Fruit fly (Drosophila melanogaster) whole organism, embryonic: ENCODE data around the gene CG5665.

Experiments
- Adf1 ChIP-seq: fragments of 200-800 bp; sonication (Bioruptor generic); IDR thresholded peaks from 2 replicates; pipeline ENCODE4 v1.3.6; 2022; ENCODE audit warnings: missing biosample characterization, missing genetic modification characterization
- Blimp-1 ChIP-seq: fragments of 200-800 bp; sonication (Bioruptor generic); optimal IDR thresholded peaks from 3 replicates; lab custom pipeline; 2018; ENCODE audit warnings: missing biosample characterization, missing genetic modification characterization, mild to moderate bottlenecking, moderate library complexity, missing genetic modification reagents
- CG10209 ChIP-seq: fragments of 200-800 bp; sonication (Bioruptor generic); optimal IDR thresholded peaks from 3 replicates; lab custom pipeline; 2017; ENCODE audit warnings: missing biosample characterization, mild to moderate bottlenecking, missing genetic modification characterization, missing genetic modification reagents
- CG11247 ChIP-seq: fragments of 200-800 bp; sonication (Bioruptor generic); IDR thresholded peaks from 2 replicates; pipeline ENCODE4 v1.3.6; 2022; ENCODE audit warnings: missing biosample characterization, missing genetic modification characterization
- CG11398 ChIP-seq: fragments of 200-800 bp; sonication (Bioruptor generic); optimal IDR thresholded peaks from 2 replicates; lab custom pipeline; 2016; ENCODE audit warnings: missing biosample characterization, missing genetic modification characterization
- CG12071 ChIP-seq: fragments of 200-800 bp; sonication (Bioruptor generic); optimal IDR thresholded peaks from 3 replicates; lab custom pipeline; 2018; ENCODE audit warnings: missing biosample characterization, mild to moderate bottlenecking, missing genetic modification characterization
- CG12744 ChIP-seq: fragments of 200-800 bp; sonication (Bioruptor generic); optimal IDR thresholded peaks from 2 replicates; lab custom pipeline; 2016; ENCODE audit warnings: missing biosample characterization, missing genetic modification characterization
- CG13894 ChIP-seq: fragments of 200-800 bp; sonication (Bioruptor generic); optimal IDR thresholded peaks from 3 replicates; lab custom pipeline; 2018; ENCODE audit warnings: missing biosample characterization, mild to moderate bottlenecking, missing genetic modification characterization, moderate library complexity
- CG15696 ChIP-seq: fragments of 200-800 bp; sonication (Bioruptor generic); optimal IDR thresholded peaks from 2 replicates; lab custom pipeline; 2019; ENCODE audit warnings: missing biosample characterization, mild to moderate bottlenecking, missing genetic modification characterization, moderate library complexity
- CG1602 ChIP-seq: fragments of 200-800 bp; sonication (Bioruptor generic); optimal IDR thresholded peaks from 3 replicates; lab custom pipeline; 2016; ENCODE audit warnings: missing biosample characterization, missing genetic modification characterization
- CG17912 ChIP-seq: fragments of 200-800 bp; sonication (Bioruptor generic); optimal IDR thresholded peaks from 2 replicates; lab custom pipeline; 2018; ENCODE audit warnings: missing biosample characterization, mild to moderate bottlenecking, missing genetic modification characterization
- CG2202 ChIP-seq: fragments of 200-800 bp; sonication (Bioruptor generic); optimal IDR thresholded peaks from 2 replicates; lab custom pipeline; 2018; ENCODE audit warnings: missing biosample characterization, mild to moderate bottlenecking, missing genetic modification characterization
- CG2712 ChIP-seq: fragments of 200-800 bp; optimal IDR thresholded peaks from 3 replicates; lab custom pipeline; 2019; ENCODE audit warnings: missing biosample characterization, mild to moderate bottlenecking, missing genetic modification characterization, moderate library complexity
- CG30403 ChIP-seq: fragments of 200-800 bp; sonication (Bioruptor generic); optimal IDR thresholded peaks from 3 replicates; lab custom pipeline; 2016; ENCODE audit warnings: missing biosample characterization, missing genetic modification characterization
- CG34376 ChIP-seq: fragments of 200-800 bp; sonication (Bioruptor generic); optimal IDR thresholded peaks from 2 replicates; lab custom pipeline; 2018; ENCODE audit warnings: missing biosample characterization, mild to moderate bottlenecking, missing genetic modification characterization
- CG7928 ChIP-seq: fragments of 200-800 bp; sonication (Bioruptor generic); optimal IDR thresholded peaks from 2 replicates; lab custom pipeline; 2017; ENCODE audit warnings: missing biosample characterization, mild to moderate bottlenecking, missing genetic modification characterization
- CG8359 ChIP-seq: fragments of 200-800 bp; sonication (Bioruptor generic); optimal IDR thresholded peaks from 2 replicates; lab custom pipeline; 2017; ENCODE audit warnings: missing biosample characterization, mild to moderate bottlenecking, missing genetic modification characterization, borderline replicate concordance
- CG9727 ChIP-seq: fragments of 200-800 bp; sonication (Bioruptor generic); optimal IDR thresholded peaks from 3 replicates; lab custom pipeline; 2017; ENCODE audit warnings: missing biosample characterization, mild to moderate bottlenecking, missing genetic modification characterization
- Dad ChIP-seq: fragments of 200-800 bp; sonication (Bioruptor generic); optimal IDR thresholded peaks from 3 replicates; lab custom pipeline; 2016; ENCODE audit warnings: missing biosample characterization, missing genetic modification characterization
- Dip3 ChIP-seq: fragments of 200-800 bp; sonication (Bioruptor generic); optimal IDR thresholded peaks from 3 replicates; lab custom pipeline; 2016; ENCODE audit warnings: missing biosample characterization, missing genetic modification characterization
- E2f2 ChIP-seq: fragments of 200-800 bp; sonication (Bioruptor generic); IDR thresholded peaks from 2 replicates; pipeline ENCODE4 v1.3.6; 2022; ENCODE audit warnings: missing biosample characterization, missing genetic modification characterization
- Fer1 ChIP-seq: fragments of 200-800 bp; sonication (Bioruptor generic); optimal IDR thresholded peaks from 2 replicates; lab custom pipeline; 2017; ENCODE audit warnings: missing biosample characterization, mild to moderate bottlenecking, missing genetic modification characterization
- Fer2 ChIP-seq: fragments of 200-800 bp; sonication (Bioruptor generic); optimal IDR thresholded peaks from 2 replicates; lab custom pipeline; 2018; ENCODE audit warnings: missing biosample characterization, mild to moderate bottlenecking, missing genetic modification characterization, moderate library complexity
- Hr39 ChIP-seq: fragments of >200 bp; optimal IDR thresholded peaks from 2 replicates; lab custom pipeline; 2017
- Lpt ChIP-seq: fragments of >200 bp; optimal IDR thresholded peaks from 2 replicates; lab custom pipeline; 2018; ENCODE audit warnings: missing biosample characterization, missing genetic modification characterization
- Max ChIP-seq: fragments of 200-800 bp; sonication (Bioruptor generic); optimal IDR thresholded peaks from 2 replicates; lab custom pipeline; 2016; ENCODE audit warnings: missing biosample characterization, mild to moderate bottlenecking, missing genetic modification characterization
- Nf-YC ChIP-seq: fragments of 200-800 bp; optimal IDR thresholded peaks from 3 replicates; lab custom pipeline; 2019; ENCODE audit warnings: missing biosample characterization, mild to moderate bottlenecking, missing genetic modification characterization, moderate library complexity
- Pdp1 ChIP-seq, 2 experiments: fragments of 200-800 bp; sonication (Bioruptor generic); optimal IDR thresholded peaks; 3 replicates each; lab custom pipeline; 2016; ENCODE audit warnings: missing biosample characterization in 2 of 2, missing genetic modification characterization in 2 of 2, mild to moderate bottlenecking in 1 of 2, moderate library complexity in 1 of 2
- Scr ChIP-seq: fragments of 200-800 bp; sonication (Bioruptor generic); IDR thresholded peaks from 2 replicates; pipeline ENCODE4 v1.3.6; 2022; ENCODE audit warnings: missing biosample characterization, missing genetic modification characterization; ENCODE audit not compliant: partially characterized antibody
- Ssrp ChIP-seq: fragments of 200-800 bp; sonication (Bioruptor generic); optimal IDR thresholded peaks from 2 replicates; lab custom pipeline; 2018; ENCODE audit warnings: missing biosample characterization, mild to moderate bottlenecking, missing genetic modification characterization, moderate library complexity
- al ChIP-seq: fragments of 200-800 bp; sonication (Bioruptor generic); IDR thresholded peaks from 2 replicates; pipeline ENCODE4 v1.3.6; 2022; ENCODE audit warnings: missing biosample characterization, missing genetic modification characterization
- ase ChIP-seq: fragments of 200-800 bp; sonication (Bioruptor generic); IDR thresholded peaks from 3 replicates; pipeline ENCODE4 v1.3.6; 2022; ENCODE audit warnings: missing biosample characterization, missing genetic modification characterization
- az2 ChIP-seq: fragments of 200-800 bp; sonication (Bioruptor generic); optimal IDR thresholded peaks from 3 replicates; lab custom pipeline; 2016; ENCODE audit warnings: missing biosample characterization, missing genetic modification characterization
- bigmax ChIP-seq: fragments of 200-800 bp; sonication (Bioruptor generic); optimal IDR thresholded peaks from 2 replicates; lab custom pipeline; 2018; ENCODE audit warnings: missing biosample characterization, mild to moderate bottlenecking, missing genetic modification characterization
- cato ChIP-seq: fragments of 200-800 bp; sonication (Bioruptor generic); optimal IDR thresholded peaks from 2 replicates; lab custom pipeline; 2016; ENCODE audit warnings: missing biosample characterization, missing genetic modification characterization, borderline replicate concordance
- chinmo ChIP-seq: fragments of 200-800 bp; sonication (Bioruptor generic); IDR thresholded peaks from 4 replicates; pipeline ENCODE4 v1.3.6; 2022; ENCODE audit warnings: missing biosample characterization, missing genetic modification characterization; ENCODE audit not compliant: partially characterized antibody
- corto ChIP-seq: fragments of 200-800 bp; sonication (Bioruptor generic); optimal IDR thresholded peaks from 2 replicates; lab custom pipeline; 2016; ENCODE audit warnings: missing biosample characterization, mild to moderate bottlenecking, missing genetic modification characterization, moderate library complexity
- dpn ChIP-seq, 2 experiments: fragments of 200-800 bp; sonication (Bioruptor generic); optimal IDR thresholded peaks; 3 replicates each; lab custom pipeline; 2016; ENCODE audit warnings: missing biosample characterization in 2 of 2, missing genetic modification characterization in 2 of 2
- ind ChIP-seq: fragments of 200-800 bp; sonication (Bioruptor generic); optimal IDR thresholded peaks from 3 replicates; lab custom pipeline; 2016; ENCODE audit warnings: missing biosample characterization, missing genetic modification characterization
- jing ChIP-seq: fragments of 200-800 bp; sonication (Bioruptor generic); optimal IDR thresholded peaks from 2 replicates; lab custom pipeline; 2018; ENCODE audit warnings: missing biosample characterization, mild to moderate bottlenecking, missing genetic modification characterization
- odd ChIP-seq: fragments of 200-800 bp; sonication (Bioruptor generic); optimal IDR thresholded peaks from 2 replicates; lab custom pipeline; 2017; ENCODE audit warnings: missing biosample characterization, mild to moderate bottlenecking, missing genetic modification characterization
- org-1 ChIP-seq: fragments of 200-800 bp; sonication (Bioruptor generic); optimal IDR thresholded peaks from 2 replicates; lab custom pipeline; 2017; ENCODE audit warnings: missing biosample characterization, missing genetic modification characterization
- pfk ChIP-seq: fragments of 200-800 bp; sonication (Bioruptor generic); optimal IDR thresholded peaks from 2 replicates; lab custom pipeline; 2018; ENCODE audit warnings: missing biosample characterization, mild to moderate bottlenecking, missing genetic modification characterization, moderate library complexity
- sim ChIP-seq: fragments of 200-800 bp; sonication (Bioruptor generic); IDR thresholded peaks from 2 replicates; pipeline ENCODE4 v1.3.6; 2022; ENCODE audit warnings: missing biosample characterization, missing genetic modification characterization
- slou ChIP-seq: fragments of 200-800 bp; sonication (Bioruptor generic); optimal IDR thresholded peaks from 3 replicates; lab custom pipeline; 2016; ENCODE audit warnings: missing biosample characterization, missing genetic modification characterization
- stwl ChIP-seq: fragments of 200-800 bp; sonication (Bioruptor generic); optimal IDR thresholded peaks from 3 replicates; lab custom pipeline; 2018; ENCODE audit warnings: missing biosample characterization, mild to moderate bottlenecking, missing genetic modification characterization, moderate library complexity
- tap ChIP-seq: fragments of 200-800 bp; optimal IDR thresholded peaks from 3 replicates; lab custom pipeline; 2019; ENCODE audit warnings: missing biosample characterization, mild to moderate bottlenecking, missing genetic modification characterization, moderate library complexity
- tio ChIP-seq: fragments of 200-800 bp; sonication (Bioruptor generic); optimal IDR thresholded peaks from 2 replicates; lab custom pipeline; 2017; ENCODE audit warnings: missing biosample characterization, missing genetic modification characterization, inconsistent platforms
- zen ChIP-seq: fragments of 200-800 bp; sonication (Bioruptor generic); optimal IDR thresholded peaks from 3 replicates; lab custom pipeline; 2018; ENCODE audit warnings: missing biosample characterization, mild to moderate bottlenecking, missing genetic modification characterization, moderate library complexity

The CG5665 gene

DNA sequence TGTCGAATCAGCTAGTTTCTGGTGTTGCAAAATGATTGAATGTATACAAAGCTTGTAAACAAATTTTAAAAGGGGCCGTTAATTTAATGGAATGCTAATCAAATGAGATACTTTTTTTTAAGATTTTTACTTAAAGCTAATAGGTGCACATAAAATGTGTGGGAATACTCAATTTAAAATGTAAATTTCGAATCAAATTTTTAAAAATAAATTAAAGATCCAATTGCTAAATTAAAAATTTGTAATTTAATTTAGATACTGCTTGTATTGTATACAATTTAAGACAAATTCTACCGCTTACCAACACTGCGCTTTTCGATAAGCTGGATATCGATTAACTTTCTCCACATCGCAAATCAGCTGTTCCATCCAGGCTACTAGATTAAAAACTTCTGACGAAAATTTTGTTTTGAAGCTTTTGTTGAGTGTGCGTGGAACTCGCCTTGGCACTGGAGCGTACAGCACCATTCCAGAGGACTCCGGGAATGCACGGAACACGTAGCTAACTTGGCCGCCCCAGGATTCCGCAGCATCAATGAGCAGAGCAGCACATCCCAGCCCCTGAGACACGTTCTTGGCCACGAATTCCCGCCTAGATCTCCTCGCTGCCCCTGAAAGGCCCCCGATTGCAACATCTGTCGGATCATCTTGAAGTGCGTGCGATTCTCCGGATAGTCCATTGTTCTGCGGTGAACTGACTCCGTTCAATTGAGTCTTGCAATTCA lies 25.9 kb downstream of the CG5665 start, which contains the start of the genes CG5498 and fbl (continued):
- TF ChIP-seq E2f2 (GFP tag; lab: Robert Waterston, UW) (peak; percentile 51; the same call in 1 of the 2 replicates), Hr39 (lab: Kevin White, UChicago) (no peak), CG13894 (tag; lab: Kevin White, UChicago) (peak; percentile 63), Blimp-1 (GFP tag; lab: Kevin White, UChicago) (peak; percentile 63), dpn (GFP tag; optimal IDR thresholded peaks at IDR 0.05; lab: Kevin White, UChicago) (peak; percentile 50 to 73), CG30403 (peak; percentile 84), sim (no peak), cato (peak; percentile 47), CG15696 (peak; percentile 61), Dip3 (GFP tag; lab: Kevin White, UChicago) (peak; percentile 54), ase (no peak), bigmax (GFP tag; lab: Kevin White, UChicago) (no peak), CG11247 (GFP tag; lab: Robert Waterston, UW) (0 out of 2 replicates have a peak, but pooled peaks have one; percentile 22), Fer1 (GFP tag; lab: Kevin White, UChicago) (peak; percentile 52), odd (peak; percentile 56), stwl (tag; lab: Kevin White, UChicago) (peak; percentile 96), chinmo (no peak), Max (peak; percentile 77), CG12744 (peak; percentile 29), pfk (GFP tag; lab: Kevin White, UChicago) (no peak), ind (GFP tag; lab: Kevin White, UChicago) (peak; percentile 64), CG17912 (GFP tag; lab: Kevin White, UChicago) (no peak), org-1 (GFP tag; lab: Kevin White, UChicago) (peak; percentile 8), CG2202 (tag; lab: Kevin White, UChicago) (peak; percentile 12), CG10209 (GFP tag; lab: Kevin White, UChicago) (peak; percentile 45), slou (peak; percentile 20), Ssrp (tag; lab: Kevin White, UChicago) (peak; percentile 32), Pdp1 (GFP tag; optimal IDR thresholded peaks at IDR 0.05; lab: Kevin White, UChicago) (peak; percentile 8 to 45), tio (GFP tag; lab: Kevin White, UChicago) (peak; percentile 53), Adf1 (no peak), CG12071 (GFP tag; lab: Kevin White, UChicago) (no peak), CG8359 (GFP tag; lab: Kevin White, UChicago) (no peak), Fer2 (tag; lab: Kevin White, UChicago) (peak; percentile 61), CG34376 (GFP tag; lab: Kevin White, UChicago) (peak; percentile 75), CG9727 (GFP tag; lab: Kevin White, UChicago) (peak; percentile 65), zen (tag; lab: Kevin White, UChicago) (peak; percentile 34), CG2712 (tag; lab: Kevin White, UChicago) (peak; percentile 78), CG1602 (GFP tag; lab: Kevin White, UChicago) (peak; percentile 64), al (GFP tag; lab: Robert Waterston, UW) (peak; percentile 40; the same call in 1 of the 2 replicates), Scr (peak; percentile 34; the same call in 1 of the 2 replicates), Dad (GFP tag; lab: Kevin White, UChicago) (peak; percentile 38), CG11398 (GFP tag; lab: Kevin White, UChicago) (no peak), corto (peak; percentile 38), CG7928 (no peak), az2 (GFP tag; lab: Kevin White, UChicago) (peak; percentile 55), Nf-YC (peak; percentile 68), jing (GFP tag; lab: Kevin White, UChicago) (no peak), tap (tag; lab: Kevin White, UChicago) (peak; percentile 13), Lpt (GFP tag; lab: Kevin White, UChicago) (no peak)
